Fruit fly (Drosophila melanogaster) whole organism, prepupa: Measurements from ENCODE around the gene tj.
A peak's percentile ranks its signal among the peaks of the same experiment; 100 is the strongest.

Experiments used
- CG3919 ChIP-seq: fragments of 200-800 bp; sonication (Bioruptor generic); optimal IDR thresholded peaks from 3 replicates; lab custom pipeline; 2016; ENCODE audit warnings: missing biosample characterization, missing genetic modification characterization
- CG6276 ChIP-seq: fragments of 200-800 bp; sonication (Bioruptor generic); optimal IDR thresholded peaks from 2 replicates; lab custom pipeline; 2017; ENCODE audit warnings: missing biosample characterization, mild to moderate bottlenecking, missing genetic modification characterization
- CG7368 ChIP-seq: fragments of 200-800 bp; sonication (Bioruptor generic); optimal IDR thresholded peaks from 3 replicates; lab custom pipeline; 2016; ENCODE audit warnings: missing biosample characterization, missing genetic modification characterization
- Eip93F ChIP-seq: fragments of 200-800 bp; sonication (Bioruptor generic); optimal IDR thresholded peaks from 2 replicates; lab custom pipeline; 2016; ENCODE audit warnings: missing biosample characterization, mild to moderate bottlenecking, missing genetic modification characterization
- Sox102F ChIP-seq: fragments of 200-800 bp; sonication (Bioruptor generic); optimal IDR thresholded peaks from 2 replicates; lab custom pipeline; 2016; ENCODE audit warnings: missing biosample characterization, mild to moderate bottlenecking, missing genetic modification characterization
- fd59A ChIP-seq: fragments of 200-800 bp; sonication (Bioruptor generic); optimal IDR thresholded peaks from 2 replicates; lab custom pipeline; 2017; ENCODE audit warnings: missing biosample characterization, mild to moderate bottlenecking, missing genetic modification characterization, missing genetic modification reagents
- topi ChIP-seq: fragments of 200-800 bp; sonication (Bioruptor generic); optimal IDR thresholded peaks from 3 replicates; lab custom pipeline; 2016; ENCODE audit warnings: missing biosample characterization, missing genetic modification characterization

DNA sequence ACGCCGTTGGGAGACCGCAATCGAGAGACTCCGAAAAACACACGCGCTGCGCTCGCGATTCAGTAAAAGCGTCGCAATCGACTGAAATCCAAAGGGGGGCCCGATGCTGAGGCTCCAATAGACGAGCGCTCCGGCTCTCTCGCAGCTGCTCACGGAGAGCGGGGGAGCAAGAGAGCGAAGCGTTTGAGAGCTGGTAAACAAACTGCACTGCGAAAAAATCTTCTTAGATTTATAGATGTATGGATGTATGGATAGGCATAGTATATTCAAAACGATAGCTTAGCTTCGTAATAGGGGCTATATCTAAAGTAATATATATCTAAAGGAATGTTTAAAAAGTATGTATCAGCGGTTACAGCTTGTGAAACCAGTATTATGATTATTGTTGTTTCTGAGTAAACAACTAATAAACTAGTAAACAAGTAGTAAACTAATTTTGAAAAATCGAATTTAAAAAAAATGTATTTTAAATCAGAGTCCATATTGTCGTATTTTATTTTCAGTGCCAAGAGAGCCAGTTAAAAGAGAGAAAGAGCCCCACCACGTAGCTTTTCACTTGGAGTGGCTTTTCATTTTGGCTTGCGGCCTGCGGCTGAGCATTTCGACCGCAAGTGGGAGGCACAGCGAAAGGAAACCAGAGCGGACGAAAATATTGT, 40.5 kb upstream of the tj start, which contains the start of the genes Alp12 and CG13085:
- TF ChIP-seq topi (GFP tag; lab: Kevin White, UChicago): peak; percentile 95
- peak; percentile 92 for TF ChIP-seq Sox102F (GFP tag; lab: Kevin White, UChicago)
- TF ChIP-seq CG7368 (GFP tag; lab: Kevin White, UChicago): peak; percentile 93
- TF ChIP-seq CG6276 (GFP tag; lab: Kevin White, UChicago): peak; percentile 99
- TF ChIP-seq fd59A: peak; percentile 92
- TF ChIP-seq Eip93F (GFP tag; lab: Kevin White, UChicago): peak; percentile 83
- TF ChIP-seq CG3919 (GFP tag; lab: Kevin White, UChicago): peak; percentile 96
